Worm (Caenorhabditis elegans): ENCODE measurements around the gene srbc-44.

ce11 chrV:12819155-12819554, 30.8 kb upstream of the srbc-44 start:
- no peak for TF ChIP-seq dao-5 (tag; optimal IDR thresholded peaks at IDR 0.05)
- no peak for TF ChIP-seq W03F9.2 (tag; optimal IDR thresholded peaks at IDR 0.05)
